Worm (Caenorhabditis elegans): ENCODE measurements around the gene idpc-3.

DNA sequence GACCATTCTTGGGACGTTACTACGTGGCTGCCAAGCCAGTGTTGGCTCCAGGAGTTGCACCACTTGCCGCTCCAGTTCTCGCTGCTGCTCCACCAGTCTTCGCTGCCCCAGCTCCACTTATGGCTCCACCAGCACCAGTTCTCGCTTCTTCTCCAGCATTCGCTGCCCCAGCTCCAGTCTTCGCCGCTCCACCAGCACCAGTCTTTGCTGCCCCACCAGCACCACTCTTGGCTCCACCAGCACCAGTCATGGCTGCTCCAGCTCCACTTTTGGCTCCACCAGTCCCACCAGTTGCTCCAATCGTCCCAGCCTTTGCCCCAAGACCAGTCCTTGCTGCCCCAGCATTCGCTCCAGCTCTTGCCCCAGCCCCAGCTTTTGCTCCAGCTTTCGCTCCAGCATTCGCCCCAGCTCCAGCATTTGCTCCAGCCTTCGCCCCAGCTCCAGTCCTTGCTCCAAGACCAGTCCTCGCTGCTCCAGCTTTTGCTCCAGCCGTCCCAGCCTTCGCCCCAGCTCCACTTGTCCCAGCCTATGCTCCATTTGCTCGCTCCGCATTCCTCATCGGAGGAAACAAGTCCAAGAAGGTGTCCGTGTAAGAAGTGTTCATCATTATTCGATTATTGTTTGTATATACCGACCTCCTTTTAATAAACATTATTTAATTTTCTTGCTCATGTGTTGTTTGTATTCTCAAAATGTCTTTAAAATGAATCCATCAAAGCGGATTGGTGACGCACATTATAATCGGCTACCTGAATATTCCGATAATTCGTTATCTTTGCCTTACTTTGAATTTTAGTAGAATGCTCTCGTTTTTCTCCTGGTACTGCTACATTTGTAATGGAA lies 3.2 kb downstream of the idpc-3 start, which contains the start of gene T06E4.7:
- TF ChIP-seq nhr-237 (tag; optimal IDR thresholded peaks at IDR 0.05) (no peak), ceh-32 (tag; optimal IDR thresholded peaks at IDR 0.05; ENCODE audit: poor library complexity) (no peak), spr-3 (GFP tag; optimal IDR thresholded peaks at IDR 0.05) (no peak), pqm-1 (tag; optimal IDR thresholded peaks at IDR 0.05) (no peak)
